Worm (Caenorhabditis elegans): Measurements from ENCODE around the gene pyt-1.
A peak's percentile ranks its signal among the peaks of the same experiment; 100 is the strongest.

DNA sequence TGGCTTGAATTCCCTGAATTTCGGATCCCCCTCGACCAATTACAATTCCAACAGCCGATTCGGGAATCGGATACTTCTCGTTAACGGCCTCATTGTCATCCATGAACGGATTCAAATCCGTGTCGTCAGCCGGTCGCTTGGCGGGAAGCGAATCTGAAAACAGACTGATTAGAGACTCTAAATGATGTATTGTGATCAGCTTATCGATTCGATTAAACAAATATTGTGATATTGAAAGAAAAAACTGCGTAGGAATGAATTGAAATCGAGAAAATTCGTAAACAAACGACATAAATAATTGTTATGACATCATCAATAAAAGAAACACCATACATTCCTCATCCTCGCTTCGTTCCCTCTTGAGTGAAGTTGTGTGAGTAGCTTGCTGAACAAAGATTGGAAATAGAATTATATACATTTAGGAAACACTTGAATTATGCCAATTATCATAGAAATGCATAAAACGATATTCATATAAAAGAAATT lies 8.9 kb upstream of the pyt-1 start:
- TF ChIP-seq unc-62 (GFP tag; optimal IDR thresholded peaks at IDR 0.05 in 1 of 2) (no peak), unc-62 (tag; optimal IDR thresholded peaks at IDR 0.05) (no peak), nhr-28 (tag; optimal IDR thresholded peaks at IDR 0.05) (no peak), nhr-77 (tag; optimal IDR thresholded peaks at IDR 0.05) (no peak), hmg-1.1 (GFP tag; IDR thresholded peaks at IDR 0.05) (no peak), ama-1 (optimal IDR thresholded peaks at IDR 0.05) (peak; percentile 87), nhr-111 (GFP tag; optimal IDR thresholded peaks at IDR 0.05) (no peak), T26A8.4 (GFP tag; IDR thresholded peaks at IDR 0.05) (no peak), jun-1 (tag; optimal IDR thresholded peaks at IDR 0.05) (no peak), cey-2 (tag; optimal IDR thresholded peaks at IDR 0.05; ENCODE audit: borderline replicate concordance, insufficient read depth) (no peak)
